Worm (Caenorhabditis elegans) whole organism, dauer: ENCODE data around the gene csq-1.

Experiments
- unc-62 ChIP-seq: sonication (generic microtip); optimal IDR thresholded peaks from 2 replicates; lab custom pipeline; 2017; ENCODE audit warnings: missing biosample characterization, missing genetic modification reagents, missing genetic modification characterization

Gene csq-1

ce11 chrX:14678983-14679382 lies 5.7 kb upstream of the csq-1 start:
- no peak for TF ChIP-seq unc-62 (GFP tag; lab: Kevin White, UChicago)

ce11 chrX:14680474-14680873 lies 4.2 kb upstream of the csq-1 start:
- TF ChIP-seq unc-62 (GFP tag; lab: Kevin White, UChicago), result no peak

- TF ChIP-seq unc-62 (GFP tag; lab: Kevin White, UChicago), result no peak
Measured at ce11 chrX:14692905-14693304, 8.2 kb downstream of the csq-1 start, which contains the start of gene sox-3. sox-3 (minus strand) TSS chrX:14693005.

- no peak for TF ChIP-seq unc-62 (GFP tag; lab: Kevin White, UChicago)
Measured at ce11 chrX:14694633-14695177, 10.0 kb downstream of the csq-1 start.

ce11 chrX:14695892-14696291 lies 11.2 kb downstream of the csq-1 start:
- no peak for TF ChIP-seq unc-62 (GFP tag; lab: Kevin White, UChicago)

- no peak for TF ChIP-seq unc-62 (GFP tag; lab: Kevin White, UChicago)
Measured at ce11 chrX:14699866-14700265, 15.2 kb downstream of the csq-1 start, which contains the start of gene hch-1. hch-1 (minus strand) TSS chrX:14699977.

ce11 chrX:14701490-14701889 lies 16.8 kb downstream of the csq-1 start, which contains the start of gene F40E10.5:
F40E10.5 (plus strand) TSS chrX:14701790.
- TF ChIP-seq unc-62 (GFP tag; lab: Kevin White, UChicago), result no peak

ce11 chrX:14704933-14705332 lies 20.3 kb downstream of the csq-1 start:
- TF ChIP-seq unc-62 (GFP tag; lab: Kevin White, UChicago), result no peak

- TF ChIP-seq unc-62 (GFP tag; lab: Kevin White, UChicago), result no peak
Measured at ce11 chrX:14706698-14707285, 22.1 kb downstream of the csq-1 start, which contains the start of gene tmem-184. tmem-184 (minus strand) TSS chrX:14706861.

ce11 chrX:14708176-14708642 lies 23.5 kb downstream of the csq-1 start:
- no peak for TF ChIP-seq unc-62 (GFP tag; lab: Kevin White, UChicago)

ce11 chrX:14709591-14709990 lies 24.9 kb downstream of the csq-1 start:
- no peak for TF ChIP-seq unc-62 (GFP tag; lab: Kevin White, UChicago)

- TF ChIP-seq unc-62 (GFP tag; lab: Kevin White, UChicago), result no peak
Measured at ce11 chrX:14711168-14711629, 26.5 kb downstream of the csq-1 start, which contains the start of gene atrn-1. atrn-1 (plus strand) TSS chrX:14711579.

ce11 chrX:14715459-14715858 lies 30.8 kb downstream of the csq-1 start:
- no peak for TF ChIP-seq unc-62 (GFP tag; lab: Kevin White, UChicago)

- TF ChIP-seq unc-62 (GFP tag; lab: Kevin White, UChicago), result no peak
Measured at ce11 chrX:14717782-14718181, 33.1 kb downstream of the csq-1 start.

ce11 chrX:14721098-14721497 lies 36.4 kb downstream of the csq-1 start, which contains the start of gene F33C8.2:
F33C8.2 (plus strand) TSS chrX:14721398.
- no peak for TF ChIP-seq unc-62 (GFP tag; lab: Kevin White, UChicago)

- TF ChIP-seq unc-62 (GFP tag; lab: Kevin White, UChicago), result no peak
Measured at ce11 chrX:14724935-14725334, 40.3 kb downstream of the csq-1 start.

- TF ChIP-seq unc-62 (GFP tag; lab: Kevin White, UChicago), result no peak
Measured at ce11 chrX:14729319-14729718, 44.6 kb downstream of the csq-1 start, which contains the start of gene tsp-8. tsp-8 (minus strand) TSS chrX:14729503.
